Fruit fly (Drosophila melanogaster) whole organism, embryonic: Measurements from ENCODE around the gene Men.
A peak's percentile ranks its signal among the peaks of the same experiment; 100 is the strongest.

Experiments
- Atf-2 ChIP-seq: fragments of 200-800 bp; sonication (Bioruptor generic); optimal IDR thresholded peaks from 2 replicates; lab custom pipeline; 2016; ENCODE audit warnings: missing biosample characterization, missing genetic modification characterization
- B-H1 ChIP-seq: fragments of 200-800 bp; sonication (Bioruptor generic); IDR thresholded peaks from 3 replicates; pipeline ENCODE4 v1.3.6; 2022; ENCODE audit warnings: missing biosample characterization, missing genetic modification characterization
- CG10321 ChIP-seq: fragments of 200-800 bp; sonication (Bioruptor generic); IDR thresholded peaks from 2 replicates; pipeline ENCODE4 v1.3.6; 2022; ENCODE audit warnings: missing biosample characterization, missing genetic modification characterization
- CG10366 ChIP-seq: fragments of 200-800 bp; sonication (Bioruptor generic); IDR thresholded peaks from 2 replicates; pipeline ENCODE4 v1.3.6; 2022; ENCODE audit warnings: missing biosample characterization, missing genetic modification characterization
- CG10654 ChIP-seq: fragments of 200-800 bp; sonication (Bioruptor generic); optimal IDR thresholded peaks from 2 replicates; lab custom pipeline; 2016; ENCODE audit warnings: missing biosample characterization, missing genetic modification characterization
- CG14965 ChIP-seq: fragments of 200-800 bp; sonication (Bioruptor generic); optimal IDR thresholded peaks from 2 replicates; lab custom pipeline; 2016; ENCODE audit warnings: missing biosample characterization, missing genetic modification characterization, borderline replicate concordance
- CG15269 ChIP-seq: fragments of 200-800 bp; sonication (Bioruptor generic); optimal IDR thresholded peaks from 2 replicates; lab custom pipeline; 2018; ENCODE audit warnings: missing biosample characterization, mild to moderate bottlenecking, missing genetic modification characterization, moderate library complexity
- CG17186 ChIP-seq: fragments of 200-800 bp; sonication (Bioruptor generic); optimal IDR thresholded peaks from 3 replicates; lab custom pipeline; 2017; ENCODE audit warnings: missing biosample characterization, missing genetic modification reagents, missing genetic modification characterization
- CG17568 ChIP-seq: fragments of 200-800 bp; sonication (Bioruptor generic); optimal IDR thresholded peaks from 2 replicates; lab custom pipeline; 2018; ENCODE audit warnings: missing biosample characterization, mild to moderate bottlenecking, missing genetic modification characterization, moderate library complexity
- CG18262 ChIP-seq: fragments of 200-800 bp; optimal IDR thresholded peaks from 3 replicates; lab custom pipeline; 2019; ENCODE audit warnings: missing biosample characterization, mild to moderate bottlenecking, missing genetic modification characterization, moderate library complexity
- CG18599 ChIP-seq: fragments of 200-800 bp; sonication (Bioruptor generic); optimal IDR thresholded peaks from 3 replicates; lab custom pipeline; 2017; ENCODE audit warnings: missing biosample characterization, missing genetic modification characterization, mild to moderate bottlenecking, moderate library complexity, missing genetic modification reagents
- CG30431 ChIP-seq: fragments of 200-800 bp; sonication (Bioruptor generic); optimal IDR thresholded peaks from 2 replicates; lab custom pipeline; 2017; ENCODE audit warnings: missing biosample characterization, missing genetic modification characterization
- CG32767 ChIP-seq: fragments of 200-800 bp; sonication (Bioruptor generic); IDR thresholded peaks from 2 replicates; pipeline ENCODE4 v1.3.6; 2022; ENCODE audit warnings: missing biosample characterization, missing genetic modification characterization
- CG3281 ChIP-seq: fragments of 200-800 bp; sonication (Bioruptor generic); optimal IDR thresholded peaks from 3 replicates; lab custom pipeline; 2017; ENCODE audit warnings: missing biosample characterization, mild to moderate bottlenecking, missing genetic modification characterization
- CG34422 ChIP-seq: fragments of 200-800 bp; sonication (Bioruptor generic); IDR thresholded peaks from 3 replicates; pipeline ENCODE4 v1.3.6; 2022; ENCODE audit warnings: missing biosample characterization, missing genetic modification characterization
- CG5953 ChIP-seq: fragments of 200-800 bp; sonication (Bioruptor generic); IDR thresholded peaks from 2 replicates; pipeline ENCODE4 v1.3.6; 2022; ENCODE audit warnings: missing biosample characterization, missing genetic modification characterization
- CG6683 ChIP-seq: fragments of 200-800 bp; sonication (Bioruptor generic); optimal IDR thresholded peaks from 2 replicates; lab custom pipeline; 2017; ENCODE audit warnings: missing biosample characterization, mild to moderate bottlenecking, missing genetic modification characterization, missing genetic modification reagents
- CG6689 ChIP-seq: fragments of 200-800 bp; sonication (Bioruptor generic); IDR thresholded peaks from 2 replicates; pipeline ENCODE4 v1.3.6; 2022; ENCODE audit warnings: missing biosample characterization, missing genetic modification characterization
- CG7928 ChIP-seq: fragments of 200-800 bp; sonication (Bioruptor generic); optimal IDR thresholded peaks from 2 replicates; lab custom pipeline; 2017; ENCODE audit warnings: missing biosample characterization, mild to moderate bottlenecking, missing genetic modification characterization
- CG9437 ChIP-seq: fragments of 200-800 bp; sonication (Bioruptor generic); optimal IDR thresholded peaks from 2 replicates; lab custom pipeline; 2018; ENCODE audit warnings: missing biosample characterization, mild to moderate bottlenecking, missing genetic modification characterization
- CG9932 ChIP-seq: fragments of 200-800 bp; sonication (Bioruptor generic); IDR thresholded peaks from 2 replicates; pipeline ENCODE4 v1.3.6; 2022; ENCODE audit warnings: missing biosample characterization, missing genetic modification characterization
- Chrac-16 ChIP-seq: fragments of 200-800 bp; sonication (Bioruptor generic); optimal IDR thresholded peaks from 3 replicates; lab custom pipeline; 2016; ENCODE audit warnings: missing biosample characterization, missing genetic modification characterization
- Dad ChIP-seq: fragments of 200-800 bp; sonication (Bioruptor generic); optimal IDR thresholded peaks from 3 replicates; lab custom pipeline; 2016; ENCODE audit warnings: missing biosample characterization, missing genetic modification characterization
- Mad ChIP-seq: fragments of 200-800 bp; sonication (Bioruptor generic); optimal IDR thresholded peaks from 2 replicates; lab custom pipeline; 2016; ENCODE audit warnings: missing biosample characterization, missing genetic modification characterization
- Nf-YA ChIP-seq: fragments of 200-800 bp; sonication (Bioruptor generic); IDR thresholded peaks from 2 replicates; pipeline ENCODE4 v1.3.6; 2022; ENCODE audit warnings: missing biosample characterization, missing genetic modification characterization
- Optix ChIP-seq: fragments of 200-800 bp; sonication (Bioruptor generic); IDR thresholded peaks from 3 replicates; pipeline ENCODE4 v1.3.6; 2022; ENCODE audit warnings: missing biosample characterization, missing genetic modification characterization
- TFAM ChIP-seq: fragments of 200-800 bp; sonication (Bioruptor generic); optimal IDR thresholded peaks from 2 replicates; lab custom pipeline; 2017; ENCODE audit warnings: missing biosample characterization, missing genetic modification characterization, inconsistent platforms
- Vsx1 ChIP-seq: fragments of 200-800 bp; sonication (Bioruptor generic); optimal IDR thresholded peaks from 2 replicates; lab custom pipeline; 2017; ENCODE audit warnings: missing biosample characterization, mild to moderate bottlenecking, missing genetic modification characterization, missing genetic modification reagents
- bab2 ChIP-seq: fragments of 200-800 bp; sonication (Bioruptor generic); optimal IDR thresholded peaks from 2 replicates; lab custom pipeline; 2016; ENCODE audit warnings: missing biosample characterization, missing genetic modification characterization
- bbx ChIP-seq: fragments of 200-800 bp; sonication (Bioruptor generic); IDR thresholded peaks from 2 replicates; pipeline ENCODE4 v1.3.6; 2022; ENCODE audit warnings: missing biosample characterization, missing genetic modification characterization; ENCODE audit not compliant: partially characterized antibody
- chn ChIP-seq: fragments of 200-800 bp; sonication (Bioruptor generic); optimal IDR thresholded peaks from 2 replicates; lab custom pipeline; 2016; ENCODE audit warnings: missing biosample characterization, missing genetic modification characterization
- crc ChIP-seq: fragments of 200-800 bp; sonication (Bioruptor generic); optimal IDR thresholded peaks from 2 replicates; lab custom pipeline; 2016; ENCODE audit warnings: missing biosample characterization, missing genetic modification characterization
- eve ChIP-seq, 2 experiments: fragments of >200 bp; optimal IDR thresholded peaks; 2 replicates each; lab custom pipeline; 2017; ENCODE audit warnings: missing biosample characterization in 2 of 2, missing genetic modification characterization in 2 of 2
- exex ChIP-seq: fragments of 200-800 bp; sonication (Bioruptor generic); optimal IDR thresholded peaks from 4 replicates; lab custom pipeline; 2018; ENCODE audit warnings: missing biosample characterization, mild to moderate bottlenecking, missing genetic modification characterization, moderate library complexity
- fru ChIP-seq: fragments of >200 bp; optimal IDR thresholded peaks from 2 replicates; lab custom pipeline; 2017
- gce ChIP-seq: fragments of 200-800 bp; sonication (Bioruptor generic); IDR thresholded peaks from 3 replicates; pipeline ENCODE4 v1.3.6; 2022; ENCODE audit warnings: missing biosample characterization, missing genetic modification characterization
- gcm ChIP-seq: fragments of 200-800 bp; sonication (Bioruptor generic); optimal IDR thresholded peaks from 2 replicates; lab custom pipeline; 2019; ENCODE audit warnings: missing biosample characterization, mild to moderate bottlenecking, missing genetic modification characterization, moderate library complexity
- grn ChIP-seq: fragments of 200-800 bp; sonication (Bioruptor generic); optimal IDR thresholded peaks from 3 replicates; lab custom pipeline; 2017; ENCODE audit warnings: missing biosample characterization, missing genetic modification characterization
- ham ChIP-seq: fragments of 200-800 bp; sonication (Bioruptor generic); IDR thresholded peaks from 2 replicates; pipeline ENCODE4 v1.3.6; 2022; ENCODE audit warnings: missing biosample characterization, missing genetic modification characterization
- ind ChIP-seq: fragments of 200-800 bp; sonication (Bioruptor generic); optimal IDR thresholded peaks from 3 replicates; lab custom pipeline; 2016; ENCODE audit warnings: missing biosample characterization, missing genetic modification characterization
- insv ChIP-seq, 2 experiments: fragments of 200-800 bp; sonication (Bioruptor generic); optimal IDR thresholded peaks; 3 replicates each; lab custom pipeline; 2016 to 2018; ENCODE audit warnings: missing biosample characterization in 2 of 2, missing genetic modification characterization in 2 of 2
- inv ChIP-seq: fragments of 200-800 bp; sonication (Bioruptor generic); IDR thresholded peaks from 2 replicates; pipeline ENCODE4 v1.3.6; 2022; ENCODE audit warnings: missing biosample characterization, missing genetic modification characterization; ENCODE audit not compliant: partially characterized antibody
- klu ChIP-seq: fragments of 200-800 bp; sonication (Bioruptor generic); IDR thresholded peaks from 2 replicates; pipeline ENCODE4 v1.3.6; 2022; ENCODE audit warnings: missing biosample characterization, missing genetic modification characterization
- lmd ChIP-seq: fragments of 200-800 bp; sonication (Bioruptor generic); IDR thresholded peaks from 2 replicates; pipeline ENCODE4 v1.3.6; 2022; ENCODE audit warnings: missing biosample characterization, missing genetic modification characterization
- mld ChIP-seq: fragments of 200-800 bp; sonication (Bioruptor generic); IDR thresholded peaks from 3 replicates; pipeline ENCODE4 v1.3.6; 2022; ENCODE audit warnings: missing biosample characterization, missing genetic modification characterization; ENCODE audit not compliant: partially characterized antibody
- odd ChIP-seq: fragments of 200-800 bp; sonication (Bioruptor generic); optimal IDR thresholded peaks from 2 replicates; lab custom pipeline; 2017; ENCODE audit warnings: missing biosample characterization, mild to moderate bottlenecking, missing genetic modification characterization
- onecut ChIP-seq: fragments of 200-800 bp; sonication (Bioruptor generic); IDR thresholded peaks from 2 replicates; pipeline ENCODE4 v1.3.6; 2022; ENCODE audit warnings: missing biosample characterization, missing genetic modification characterization
- slp2 ChIP-seq: fragments of 200-800 bp; sonication (Bioruptor generic); optimal IDR thresholded peaks from 2 replicates; lab custom pipeline; 2016; ENCODE audit warnings: missing biosample characterization, missing genetic modification characterization
- sr ChIP-seq: fragments of 200-800 bp; sonication (Bioruptor generic); IDR thresholded peaks from 3 replicates; pipeline ENCODE4 v1.3.6; 2022; ENCODE audit warnings: missing biosample characterization, missing genetic modification characterization
- unc-4 ChIP-seq: fragments of 200-800 bp; sonication (Bioruptor generic); IDR thresholded peaks from 2 replicates; pipeline ENCODE4 v1.3.6; 2022; ENCODE audit warnings: missing biosample characterization, missing genetic modification characterization; ENCODE audit not compliant: partially characterized antibody
- zfh1 ChIP-seq: fragments of 200-800 bp; sonication (Bioruptor generic); IDR thresholded peaks from 3 replicates; pipeline ENCODE4 v1.3.6; 2022; ENCODE audit warnings: missing biosample characterization, missing genetic modification characterization

The Men gene

dm6 chr3R:12722392-12722914 lies at the start of gene Men (continued):
- TF ChIP-seq CG17186 (GFP tag; lab: Kevin White, UChicago) = no peak
- no peak for TF ChIP-seq crc
- TF ChIP-seq CG30431 = no peak
- TF ChIP-seq CG9437 (GFP tag; lab: Kevin White, UChicago) = peak; percentile 54
- TF ChIP-seq CG18599 = peak; percentile 61
- no peak for TF ChIP-seq TFAM
- peak; percentile 28 for TF ChIP-seq exex (tag; lab: Kevin White, UChicago)
- TF ChIP-seq CG5953 (GFP tag; lab: Robert Waterston, UW) = no peak
- peak; percentile 47; the same call in 1 of the 2 replicates for TF ChIP-seq klu (GFP tag; lab: Robert Waterston, UW)
- no peak; the same call in 2 of the 3 replicates for TF ChIP-seq gce (GFP tag; lab: Robert Waterston, UW)
- TF ChIP-seq CG6689 (GFP tag; lab: Robert Waterston, UW) = peak; percentile 54
- TF ChIP-seq CG34422 (GFP tag; lab: Robert Waterston, UW) = no peak
- TF ChIP-seq insv (GFP tag; optimal IDR thresholded peaks at IDR 0.05; lab: Kevin White, UChicago) = peak in 1 of 2 experiments; percentile 2
- TF ChIP-seq B-H1 (GFP tag; lab: Robert Waterston, UW) = 0 out of 3 replicates have a peak, but pooled peaks have one; percentile 22
- 0 out of 3 replicates have a peak, but pooled peaks have one; percentile 42 for TF ChIP-seq zfh1 (GFP tag; lab: Robert Waterston, UW)
- peak; percentile 16 for TF ChIP-seq Vsx1 (GFP tag; lab: Kevin White, UChicago)
- TF ChIP-seq odd (GFP tag; lab: Kevin White, UChicago) = peak; percentile 46
- TF ChIP-seq onecut (GFP tag; lab: Robert Waterston, UW) = peak; percentile 36; the same call in 1 of the 2 replicates
- TF ChIP-seq CG15269 = peak; percentile 82
- TF ChIP-seq lmd (GFP tag; lab: Robert Waterston, UW) = peak; percentile 52
- TF ChIP-seq grn = no peak
- peak; percentile 18 for TF ChIP-seq CG6683 (GFP tag; lab: Kevin White, UChicago)
- no peak for TF ChIP-seq CG10321 (GFP tag; lab: Robert Waterston, UW)
- TF ChIP-seq mld (GFP tag; lab: Robert Waterston, UW) = no peak
- no peak for TF ChIP-seq sr (GFP tag; lab: Robert Waterston, UW)
- no peak for TF ChIP-seq Atf-2
- TF ChIP-seq CG18262 (tag; lab: Kevin White, UChicago) = peak; percentile 63
- peak; percentile 22 for TF ChIP-seq CG10654 (GFP tag; lab: Kevin White, UChicago)
- TF ChIP-seq CG10366 (GFP tag; lab: Robert Waterston, UW) = peak; percentile 54
- TF ChIP-seq ind = peak; percentile 55
- no peak for TF ChIP-seq CG7928 (GFP tag; lab: Kevin White, UChicago)
- peak; percentile 20 for TF ChIP-seq Chrac-16 (GFP tag; lab: Kevin White, UChicago)
- no peak for TF ChIP-seq CG17568
- no peak for TF ChIP-seq CG14965 (GFP tag; lab: Kevin White, UChicago)
- no peak for TF ChIP-seq Optix (GFP tag; lab: Robert Waterston, UW)
- no peak for TF ChIP-seq unc-4
- peak; percentile 57 for TF ChIP-seq CG32767
- no peak for TF ChIP-seq bbx (GFP tag; lab: Robert Waterston, UW)
- no peak for TF ChIP-seq fru (lab: Kevin White, UChicago)
- no peak for TF ChIP-seq Mad (GFP tag; lab: Kevin White, UChicago)
- 0 out of 2 replicates have a peak, but pooled peaks have one; percentile 9 for TF ChIP-seq CG9932 (GFP tag; lab: Robert Waterston, UW)
- no peak for TF ChIP-seq Dad
- peak in 1 of 2 experiments; percentile 32 for TF ChIP-seq eve (GFP tag; optimal IDR thresholded peaks at IDR 0.05; lab: Kevin White, UChicago)
- peak; percentile 49 for TF ChIP-seq CG3281
- no peak for TF ChIP-seq slp2 (GFP tag; lab: Kevin White, UChicago)
- TF ChIP-seq bab2 (GFP tag; lab: Kevin White, UChicago) = no peak
- no peak for TF ChIP-seq inv (GFP tag; lab: Robert Waterston, UW)
- no peak for TF ChIP-seq ham
- peak; percentile 47 for TF ChIP-seq gcm (GFP tag; lab: Kevin White, UChicago)
- no peak for TF ChIP-seq chn (GFP tag; lab: Kevin White, UChicago)
- TF ChIP-seq Nf-YA = peak; percentile 61
